Fruit fly (Drosophila melanogaster) whole organism, adult: Measurements from ENCODE around the gene CG33689.

ENCODE experiments used
- CG11617 ChIP-seq: fragments of 200-800 bp; sonication (Bioruptor generic); optimal IDR thresholded peaks from 2 replicates; lab custom pipeline; 2017; ENCODE audit warnings: mild to moderate bottlenecking, missing biosample characterization, missing genetic modification reagents, missing genetic modification characterization
- CG12768 ChIP-seq: fragments of 200-800 bp; sonication (Bioruptor generic); optimal IDR thresholded peaks from 2 replicates; lab custom pipeline; 2017; ENCODE audit warnings: missing biosample characterization, missing genetic modification characterization, mild to moderate bottlenecking, moderate library complexity, missing genetic modification reagents
- CG14711 ChIP-seq: fragments of 200-800 bp; sonication (Bioruptor generic); optimal IDR thresholded peaks from 2 replicates; lab custom pipeline; 2018; ENCODE audit warnings: missing biosample characterization, mild to moderate bottlenecking, missing genetic modification characterization, moderate library complexity
- CG1620 ChIP-seq: fragments of 200-800 bp; sonication (Bioruptor generic); optimal IDR thresholded peaks from 2 replicates; lab custom pipeline; 2016; ENCODE audit warnings: missing biosample characterization, missing genetic modification characterization
- CG33017 ChIP-seq: fragments of 200-800 bp; sonication (Bioruptor generic); optimal IDR thresholded peaks from 2 replicates; lab custom pipeline; 2018; ENCODE audit warnings: missing biosample characterization, mild to moderate bottlenecking, missing genetic modification characterization, moderate library complexity
- CG5204 ChIP-seq: fragments of 200-800 bp; sonication (Bioruptor generic); optimal IDR thresholded peaks from 2 replicates; lab custom pipeline; 2016; ENCODE audit warnings: missing biosample characterization, missing genetic modification characterization
- CG7045 ChIP-seq: fragments of 200-800 bp; sonication (Bioruptor generic); optimal IDR thresholded peaks from 2 replicates; lab custom pipeline; 2017; ENCODE audit warnings: missing biosample characterization, mild to moderate bottlenecking, missing genetic modification characterization
- CG7101 ChIP-seq: fragments of 200-800 bp; sonication (Bioruptor generic); optimal IDR thresholded peaks from 2 replicates; lab custom pipeline; 2018; ENCODE audit warnings: missing biosample characterization, mild to moderate bottlenecking, missing genetic modification characterization, moderate library complexity
- Clk ChIP-seq: fragments of 200-800 bp; sonication (Bioruptor generic); optimal IDR thresholded peaks from 2 replicates; lab custom pipeline; 2017; ENCODE audit warnings: missing biosample characterization, missing genetic modification characterization
- Crg-1 ChIP-seq: fragments of 200-800 bp; sonication (Bioruptor generic); optimal IDR thresholded peaks from 2 replicates; lab custom pipeline; 2016; ENCODE audit warnings: missing biosample characterization, missing genetic modification characterization
- Hr96 ChIP-seq: fragments of 200-800 bp; sonication (Bioruptor generic); optimal IDR thresholded peaks from 2 replicates; lab custom pipeline; 2016; ENCODE audit warnings: missing biosample characterization, missing genetic modification characterization
- Mnt ChIP-seq: fragments of 200-800 bp; sonication (Bioruptor generic); optimal IDR thresholded peaks from 2 replicates; lab custom pipeline; 2016; ENCODE audit warnings: missing biosample characterization, mild to moderate bottlenecking, missing genetic modification characterization
- bab1 ChIP-seq: fragments of 200-800 bp; sonication (Bioruptor generic); optimal IDR thresholded peaks from 3 replicates; lab custom pipeline; 2019; ENCODE audit warnings: missing biosample characterization, mild to moderate bottlenecking, missing genetic modification characterization, moderate library complexity
- cic ChIP-seq: fragments of 200-800 bp; sonication (Bioruptor generic); optimal IDR thresholded peaks from 2 replicates; lab custom pipeline; 2017; ENCODE audit warnings: missing biosample characterization, mild to moderate bottlenecking, missing genetic modification characterization, moderate library complexity
- cnc ChIP-seq, 2 experiments: fragments of >200 bp; optimal IDR thresholded peaks; 2 replicates each; lab custom pipeline; 2017
- kay ChIP-seq: fragments of 200-800 bp; sonication (Bioruptor generic); peaks from one replicate; lab custom pipeline; 2016; ENCODE audit warnings: missing biosample characterization, missing genetic modification characterization, borderline replicate concordance
- ovo ChIP-seq: fragments of 200-800 bp; sonication (Bioruptor generic); optimal IDR thresholded peaks from 2 replicates; lab custom pipeline; 2016; ENCODE audit warnings: missing biosample characterization, missing genetic modification characterization
- pad ChIP-seq: fragments of 200-800 bp; sonication (Bioruptor generic); optimal IDR thresholded peaks from 3 replicates; lab custom pipeline; 2017; ENCODE audit warnings: missing biosample characterization, missing genetic modification characterization, mild to moderate bottlenecking, moderate library complexity, missing genetic modification reagents
- tj ChIP-seq: fragments of 200-800 bp; sonication (Bioruptor generic); optimal IDR thresholded peaks from 3 replicates; lab custom pipeline; 2017; ENCODE audit warnings: missing biosample characterization, mild to moderate bottlenecking, missing genetic modification characterization, moderate library complexity
- toe ChIP-seq: fragments of 200-800 bp; sonication (Bioruptor generic); optimal IDR thresholded peaks from 2 replicates; lab custom pipeline; 2016; ENCODE audit warnings: missing biosample characterization, missing genetic modification characterization

CG33689 gene

DNA sequence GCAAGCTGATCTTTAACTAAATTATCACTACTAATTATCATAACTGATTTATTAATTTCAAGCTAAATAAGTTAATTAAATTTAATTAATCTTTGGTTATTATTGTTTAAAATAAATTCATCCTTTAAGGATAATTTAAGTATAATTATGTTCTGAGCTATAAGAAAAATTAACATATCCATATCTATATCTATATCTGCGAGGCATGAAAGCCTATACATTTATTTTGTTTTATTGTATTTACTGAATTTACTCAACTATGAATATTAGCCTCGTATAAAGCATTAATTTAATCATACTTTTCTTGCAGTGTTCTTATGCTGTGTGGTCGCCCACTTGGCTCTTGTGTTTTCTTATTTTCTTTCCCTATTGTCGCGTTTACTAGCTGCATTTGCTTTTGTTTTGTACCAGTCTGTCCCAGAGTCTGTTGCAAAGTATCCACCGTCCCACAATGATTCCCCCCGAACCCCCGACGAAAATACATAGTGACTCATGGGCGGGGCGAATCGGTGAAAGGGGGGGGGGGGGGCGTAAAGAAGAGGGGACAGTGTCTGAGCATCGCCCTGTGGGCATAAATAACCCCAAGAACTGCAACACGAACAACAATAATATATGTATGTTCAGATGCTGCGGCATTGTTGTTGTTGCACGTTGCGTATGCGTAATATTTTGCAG, 14.6 kb downstream of the CG33689 start:
- TF ChIP-seq CG1620 (GFP tag; lab: Kevin White, UChicago): no peak
- TF ChIP-seq CG5204 (GFP tag; lab: Kevin White, UChicago): no peak
- no peak for TF ChIP-seq CG7101

DNA sequence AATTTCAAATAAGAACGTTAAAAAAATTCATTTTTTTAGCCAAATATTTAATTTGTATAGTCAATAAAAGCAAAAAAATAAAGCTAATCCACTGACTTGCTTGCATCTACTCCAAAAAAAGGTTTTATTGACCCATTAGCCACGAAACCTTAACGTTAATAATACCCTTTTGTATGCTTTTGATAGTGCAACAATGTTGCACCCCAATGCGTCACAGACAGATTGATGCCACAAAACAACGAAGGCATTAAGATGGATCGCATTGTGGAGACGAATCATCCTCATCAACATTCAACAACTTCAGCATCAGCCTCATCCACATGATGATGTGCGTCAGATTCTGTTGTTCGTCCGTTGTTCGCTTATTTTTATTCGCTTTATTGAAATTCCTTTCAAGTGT, 15.4 kb downstream of the CG33689 start:
- TF ChIP-seq CG33017 (tag; lab: Kevin White, UChicago): no peak
- no peak for TF ChIP-seq Mnt (GFP tag; lab: Kevin White, UChicago)
- no peak for TF ChIP-seq CG11617 (GFP tag; lab: Kevin White, UChicago)
- no peak for TF ChIP-seq Crg-1 (GFP tag; lab: Kevin White, UChicago)
- TF ChIP-seq bab1 (GFP tag; lab: Kevin White, UChicago): no peak
- no peak for TF ChIP-seq cic (GFP tag; lab: Kevin White, UChicago)

DNA sequence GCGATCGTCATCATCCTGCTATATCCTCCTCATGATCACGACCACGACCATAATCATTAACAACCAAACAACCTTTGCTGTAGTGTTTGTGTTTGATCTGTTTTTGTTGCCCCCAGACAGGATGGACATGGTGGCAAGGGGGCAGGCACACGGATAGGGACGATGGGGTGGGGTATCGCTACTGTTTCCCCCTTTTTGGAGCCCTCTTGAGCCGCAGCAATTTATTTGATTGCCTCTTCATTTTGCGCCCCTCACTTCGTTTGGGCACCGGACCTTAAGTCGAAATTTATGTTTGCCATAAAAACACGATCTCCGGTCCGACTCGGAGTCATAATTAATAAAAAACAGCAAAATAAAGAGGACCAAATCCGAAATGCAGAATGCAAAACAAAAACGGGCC, 15.8 kb downstream of the CG33689 start:
- TF ChIP-seq kay (GFP tag; lab: Kevin White, UChicago): no peak
- no peak for TF ChIP-seq CG5204 (GFP tag; lab: Kevin White, UChicago)
- TF ChIP-seq CG1620 (GFP tag; lab: Kevin White, UChicago): no peak
- TF ChIP-seq cnc (optimal IDR thresholded peaks at IDR 0.05; lab: Kevin White, UChicago): no peak
- no peak for TF ChIP-seq CG12768 (GFP tag; lab: Kevin White, UChicago)
- no peak for TF ChIP-seq CG14711
- TF ChIP-seq CG7101: no peak
- no peak for TF ChIP-seq bab1 (GFP tag; lab: Kevin White, UChicago)
- TF ChIP-seq toe (GFP tag; lab: Kevin White, UChicago): no peak
- TF ChIP-seq pad: no peak
- TF ChIP-seq Clk (GFP tag; lab: Kevin White, UChicago): no peak
- no peak for TF ChIP-seq Crg-1 (GFP tag; lab: Kevin White, UChicago)
- no peak for TF ChIP-seq cic (GFP tag; lab: Kevin White, UChicago)

DNA sequence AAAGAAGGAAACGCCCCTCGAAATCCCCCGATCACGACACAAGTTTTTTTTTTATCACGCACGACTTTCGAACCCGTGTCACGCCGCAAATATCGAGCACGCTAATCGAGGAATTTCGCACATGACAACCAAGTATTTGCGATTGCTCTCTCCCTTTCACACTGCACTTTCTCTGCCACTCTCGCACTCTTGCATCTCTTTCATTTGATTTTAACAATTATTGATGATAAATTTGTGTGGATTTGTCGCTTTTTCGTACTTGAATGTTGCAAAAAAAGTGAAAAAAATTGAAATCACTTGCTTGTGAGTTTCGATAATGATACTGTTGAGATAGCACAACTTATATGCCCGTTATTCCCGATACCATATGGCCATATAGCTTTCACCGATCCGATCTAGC, 17.2 kb downstream of the CG33689 start, which contains the start of gene CG13073:
TSS of gene CG13073 (minus strand) at position 101 of the 400 bp plus-strand sequence.
- TF ChIP-seq CG7045 (no peak), Mnt (GFP tag; lab: Kevin White, UChicago) (no peak), Crg-1 (GFP tag; lab: Kevin White, UChicago) (no peak), CG12768 (GFP tag; lab: Kevin White, UChicago) (no peak), CG11617 (GFP tag; lab: Kevin White, UChicago) (no peak), CG5204 (GFP tag; lab: Kevin White, UChicago) (no peak), bab1 (GFP tag; lab: Kevin White, UChicago) (no peak), tj (GFP tag; lab: Kevin White, UChicago) (no peak), CG14711 (no peak), CG1620 (GFP tag; lab: Kevin White, UChicago) (no peak), kay (GFP tag; lab: Kevin White, UChicago) (no peak), toe (GFP tag; lab: Kevin White, UChicago) (no peak), Hr96 (GFP tag; lab: Kevin White, UChicago) (no peak), CG7101 (no peak), ovo (GFP tag; lab: Kevin White, UChicago) (no peak)

DNA sequence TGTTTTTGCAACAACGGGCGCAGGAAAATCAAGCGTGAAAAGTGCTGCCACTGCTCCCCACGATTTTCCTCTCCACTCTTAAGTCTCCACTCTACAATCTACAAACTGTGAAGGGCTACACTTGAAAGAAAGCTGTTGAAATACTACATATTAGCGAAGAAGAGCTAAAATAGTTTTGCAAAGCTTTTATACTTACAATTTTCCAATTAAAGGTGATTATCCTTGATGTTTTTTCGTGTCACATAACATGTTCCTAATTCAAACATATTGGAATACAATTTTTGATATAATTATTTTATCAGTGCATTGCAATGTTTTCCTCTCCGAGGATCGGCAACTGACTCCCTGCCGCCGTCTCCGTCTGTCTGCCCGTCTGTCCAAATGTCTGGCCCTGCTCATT, 17.9 kb downstream of the CG33689 start:
- no peak for TF ChIP-seq cnc (optimal IDR thresholded peaks at IDR 0.05; lab: Kevin White, UChicago)
- TF ChIP-seq kay (GFP tag; lab: Kevin White, UChicago): peak; percentile 39

DNA sequence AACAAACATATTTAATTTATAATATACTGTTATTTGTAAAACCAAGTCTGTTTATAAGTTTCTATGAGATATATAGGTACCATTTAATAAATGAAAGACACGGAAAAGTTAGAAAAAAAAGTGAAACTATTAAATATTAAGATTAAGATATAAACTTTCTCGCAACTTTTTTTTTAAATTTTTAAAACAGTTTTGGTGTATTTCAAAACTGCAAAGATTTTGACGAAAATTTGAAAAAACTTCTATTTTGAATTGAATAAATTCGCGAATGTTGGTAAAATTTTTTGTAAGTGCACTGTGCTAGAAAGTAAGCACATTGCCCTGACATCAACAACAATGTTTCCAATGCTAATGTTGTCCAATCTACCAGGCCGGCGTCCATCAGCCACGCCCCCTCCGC, 21.2 kb downstream of the CG33689 start:
- TF ChIP-seq toe (GFP tag; lab: Kevin White, UChicago): no peak
- TF ChIP-seq bab1 (GFP tag; lab: Kevin White, UChicago): no peak
- TF ChIP-seq ovo (GFP tag; lab: Kevin White, UChicago): no peak
- TF ChIP-seq CG7101: no peak
- TF ChIP-seq CG1620 (GFP tag; lab: Kevin White, UChicago): no peak
- no peak for TF ChIP-seq CG7045
- TF ChIP-seq tj (GFP tag; lab: Kevin White, UChicago): no peak
- TF ChIP-seq cic (GFP tag; lab: Kevin White, UChicago): no peak
- TF ChIP-seq CG5204 (GFP tag; lab: Kevin White, UChicago): no peak
- TF ChIP-seq pad: no peak
- no peak for TF ChIP-seq Crg-1 (GFP tag; lab: Kevin White, UChicago)
- TF ChIP-seq Mnt (GFP tag; lab: Kevin White, UChicago): no peak
- no peak for TF ChIP-seq Hr96 (GFP tag; lab: Kevin White, UChicago)
- no peak for TF ChIP-seq CG12768 (GFP tag; lab: Kevin White, UChicago)
- no peak for TF ChIP-seq CG33017 (tag; lab: Kevin White, UChicago)
- TF ChIP-seq kay (GFP tag; lab: Kevin White, UChicago): no peak

DNA sequence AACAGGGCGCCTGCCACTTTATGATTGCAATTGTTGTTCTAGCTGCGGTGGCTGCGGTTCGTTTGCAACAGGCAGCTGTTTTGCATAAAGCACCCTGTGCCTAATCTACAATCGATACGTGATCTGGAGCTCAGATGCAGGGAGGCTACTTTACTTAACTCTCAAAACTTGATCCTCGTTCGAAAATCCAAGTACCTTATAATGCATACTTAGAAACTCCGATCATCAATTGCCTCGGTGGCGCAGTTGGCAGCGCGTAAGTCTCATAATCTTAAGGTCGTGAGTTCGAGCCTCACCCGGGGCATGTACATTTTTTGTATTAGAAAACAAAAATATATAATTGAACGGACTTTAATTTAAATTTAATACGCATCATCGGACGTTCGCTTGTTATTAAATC, 21.8 kb downstream of the CG33689 start:
- TF ChIP-seq cic (GFP tag; lab: Kevin White, UChicago): no peak
- no peak for TF ChIP-seq CG5204 (GFP tag; lab: Kevin White, UChicago)
- no peak for TF ChIP-seq Hr96 (GFP tag; lab: Kevin White, UChicago)
- no peak for TF ChIP-seq cnc (optimal IDR thresholded peaks at IDR 0.05; lab: Kevin White, UChicago)
- TF ChIP-seq Mnt (GFP tag; lab: Kevin White, UChicago): no peak
- TF ChIP-seq tj (GFP tag; lab: Kevin White, UChicago): no peak
- TF ChIP-seq CG7101: no peak
- TF ChIP-seq CG12768 (GFP tag; lab: Kevin White, UChicago): no peak
- TF ChIP-seq Crg-1 (GFP tag; lab: Kevin White, UChicago): no peak
- TF ChIP-seq kay (GFP tag; lab: Kevin White, UChicago): no peak
- no peak for TF ChIP-seq CG1620 (GFP tag; lab: Kevin White, UChicago)
- TF ChIP-seq ovo (GFP tag; lab: Kevin White, UChicago): no peak
- TF ChIP-seq CG11617 (GFP tag; lab: Kevin White, UChicago): no peak
- TF ChIP-seq toe (GFP tag; lab: Kevin White, UChicago): no peak
- no peak for TF ChIP-seq pad
- TF ChIP-seq bab1 (GFP tag; lab: Kevin White, UChicago): no peak
- TF ChIP-seq Clk (GFP tag; lab: Kevin White, UChicago): no peak
- TF ChIP-seq CG14711: no peak
- TF ChIP-seq CG7045: no peak
- no peak for TF ChIP-seq CG33017 (tag; lab: Kevin White, UChicago)
